Worm (Caenorhabditis elegans) whole organism, L4 larva: ENCODE measurements around the gene madf-9.
A peak's percentile ranks its signal among the peaks of the same experiment; 100 is the strongest.

Source experiments
- Y105C5A.15 ChIP-seq: fragments of 200-800 bp; sonication (Bioruptor generic); IDR thresholded peaks from 2 replicates; pipeline ENCODE4 v1.3.6; 2022; ENCODE audit warnings: missing genetic modification characterization, missing compliant biosample characterization
- Y48G9A.11 ChIP-seq: fragments of 200-800 bp; sonication (Bioruptor generic); IDR thresholded peaks from 2 replicates; pipeline ENCODE4 v1.3.6; 2022; ENCODE audit warnings: missing genetic modification reagents, missing genetic modification characterization, missing compliant biosample characterization
- Y75B8A.6 ChIP-seq: fragments of 200-800 bp; sonication (Bioruptor generic); IDR thresholded peaks from 2 replicates; pipeline ENCODE4 v1.3.6; 2022; ENCODE audit warnings: missing genetic modification reagents, missing genetic modification characterization, missing compliant biosample characterization
- ZK337.2 ChIP-seq: fragments of 200-800 bp; sonication (Bioruptor generic); IDR thresholded peaks from 2 replicates; pipeline ENCODE4 v1.3.6; 2022; ENCODE audit warnings: missing genetic modification reagents, missing genetic modification characterization, missing compliant biosample characterization
- ZK546.5 ChIP-seq, 2 experiments: sonication (generic microtip); optimal IDR thresholded peaks; 2 replicates each; lab custom pipeline; 2017; ENCODE audit warnings: missing biosample characterization in 2 of 2, missing genetic modification characterization in 2 of 2
- aha-1 ChIP-seq: fragments of 150-350 bp; peaks from one replicate; lab custom pipeline; 2014; ENCODE audit warnings: missing biosample characterization, missing genetic modification characterization
- arid-1 ChIP-seq: fragments of 200-800 bp; sonication (Bioruptor generic); conservative IDR thresholded peaks from 2 replicates; pipeline ENCODE4 v1.3.6; 2022; ENCODE audit warnings: missing genetic modification reagents, missing genetic modification characterization, missing compliant biosample characterization
- ceh-20 ChIP-seq: fragments of 200-800 bp; sonication (Bioruptor generic); IDR thresholded peaks from 2 replicates; pipeline ENCODE4 v1.3.6; 2022; ENCODE audit warnings: missing genetic modification reagents, missing genetic modification characterization, missing compliant biosample characterization
- ctbp-1 ChIP-seq: fragments of 200-800 bp; sonication (Bioruptor generic); IDR thresholded peaks from 2 replicates; pipeline ENCODE4 v1.3.6; 2022; ENCODE audit warnings: missing genetic modification reagents, missing genetic modification characterization, missing compliant biosample characterization
- daf-12 ChIP-seq: fragments of 150-350 bp; optimal IDR thresholded peaks from 2 replicates; lab custom pipeline; 2014; ENCODE audit warnings: missing biosample characterization, missing genetic modification reagents, missing genetic modification characterization
- daf-16 ChIP-seq, 3 experiments: sonication (generic microtip); optimal IDR thresholded peaks; 2 replicates each; lab custom pipeline; 2016 to 2017; ENCODE audit warnings: missing genetic modification characterization in 3 of 3, missing genetic modification reagents in 3 of 3, mild to moderate bottlenecking in 2 of 3, missing compliant biosample characterization in 2 of 3, missing biosample characterization in 1 of 3, moderate library complexity in 1 of 3
- dmd-8 ChIP-seq: fragments of 200-800 bp; sonication (Bioruptor generic); IDR thresholded peaks from 2 replicates; pipeline ENCODE4 v1.3.6; 2022; ENCODE audit warnings: missing genetic modification characterization, missing compliant biosample characterization
- dve-1 ChIP-seq: sonication (generic microtip); optimal IDR thresholded peaks from 2 replicates; lab custom pipeline; 2017; ENCODE audit warnings: antibody characterized with exemption, mild to moderate bottlenecking, missing genetic modification characterization, missing compliant biosample characterization; ENCODE audit not compliant: insufficient read depth
- gei-8 ChIP-seq: fragments of 200-800 bp; sonication (Bioruptor generic); optimal IDR thresholded peaks from 2 replicates; lab custom pipeline; 2018; ENCODE audit warnings: mild to moderate bottlenecking, missing genetic modification characterization, missing compliant biosample characterization
- hif-1 ChIP-seq, 2 experiments: sonication (generic microtip); optimal IDR thresholded peaks; 2 replicates each; lab custom pipeline; 2016 to 2017; ENCODE audit warnings: missing compliant biosample characterization in 2 of 2, missing genetic modification characterization in 2 of 2, missing genetic modification reagents in 2 of 2, missing genotype in 2 of 2, mild to moderate bottlenecking in 1 of 2
- hlh-11 ChIP-seq: fragments of 200-800 bp; sonication (Bioruptor generic); optimal IDR thresholded peaks from 2 replicates; lab custom pipeline; 2018; ENCODE audit warnings: mild to moderate bottlenecking, missing genetic modification characterization, missing compliant biosample characterization
- hlh-30 ChIP-seq: sonication (generic microtip); optimal IDR thresholded peaks from 2 replicates; lab custom pipeline; 2017; ENCODE audit warnings: antibody characterized with exemption, mild to moderate bottlenecking, missing genetic modification characterization, missing compliant biosample characterization; ENCODE audit not compliant: insufficient read depth
- hmg-1.1 ChIP-seq: fragments of 200-800 bp; sonication (Bioruptor generic); IDR thresholded peaks from 2 replicates; pipeline ENCODE4 v1.3.6; 2022; ENCODE audit warnings: missing genetic modification reagents, missing genetic modification characterization, missing compliant biosample characterization
- lin-1 ChIP-seq: fragments of 200-800 bp; sonication (Bioruptor generic); IDR thresholded peaks from 2 replicates; pipeline ENCODE4 v1.3.6; 2022; ENCODE audit warnings: missing genetic modification reagents, missing genetic modification characterization, missing compliant biosample characterization
- lin-13 ChIP-seq: fragments of 150-350 bp; optimal IDR thresholded peaks from 2 replicates; lab custom pipeline; 2014; ENCODE audit warnings: missing biosample characterization, missing genetic modification reagents, missing genetic modification characterization
- lin-29 ChIP-seq: fragments of 200-800 bp; sonication (Bioruptor generic); IDR thresholded peaks from 2 replicates; pipeline ENCODE4 v1.3.6; 2022; ENCODE audit warnings: missing genetic modification reagents, missing genetic modification characterization, missing compliant biosample characterization
- lir-3 ChIP-seq: sonication (generic microtip); optimal IDR thresholded peaks from 2 replicates; lab custom pipeline; 2016; ENCODE audit warnings: mild to moderate bottlenecking, missing genetic modification characterization, missing compliant biosample characterization
- lsy-2 ChIP-seq, 2 experiments: fragments of 150-350 bp in 1 of 2; sonication (generic microtip) in 1 of 2; optimal IDR thresholded peaks; 2 replicates each; lab custom pipeline; 2014 to 2017; ENCODE audit warnings: missing biosample characterization in 2 of 2, missing genetic modification characterization in 2 of 2
- mdt-29 ChIP-seq: fragments of 200-800 bp; sonication (Bioruptor generic); IDR thresholded peaks from 2 replicates; pipeline ENCODE4 v1.3.6; 2022; ENCODE audit warnings: missing genetic modification reagents, missing genetic modification characterization, missing compliant biosample characterization
- mxl-2 ChIP-seq: fragments of 200-800 bp; sonication (Bioruptor generic); conservative IDR thresholded peaks from 2 replicates; pipeline ENCODE4 v1.3.6; 2022; ENCODE audit warnings: missing genetic modification reagents, missing genetic modification characterization, missing compliant biosample characterization
- nhr-10 ChIP-seq: fragments of 150-350 bp; optimal IDR thresholded peaks from 2 replicates; lab custom pipeline; 2014; ENCODE audit warnings: missing biosample characterization, missing genetic modification characterization
- nhr-102 ChIP-seq: sonication (generic microtip); optimal IDR thresholded peaks from 2 replicates; lab custom pipeline; 2016; ENCODE audit warnings: mild to moderate bottlenecking, missing genetic modification characterization, moderate library complexity, missing compliant biosample characterization
- nhr-11 ChIP-seq: fragments of 150-350 bp; optimal IDR thresholded peaks from 2 replicates; lab custom pipeline; 2014; ENCODE audit warnings: missing biosample characterization, missing genetic modification characterization
- nhr-41 ChIP-seq: fragments of 200-800 bp; sonication (Bioruptor generic); IDR thresholded peaks from 2 replicates; pipeline ENCODE4 v1.3.6; 2022; ENCODE audit warnings: missing genetic modification reagents, missing genetic modification characterization, missing compliant biosample characterization
- nhr-48 ChIP-seq: sonication (generic microtip); optimal IDR thresholded peaks from 2 replicates; lab custom pipeline; 2016; ENCODE audit warnings: mild to moderate bottlenecking, missing genetic modification characterization, missing compliant biosample characterization
- php-3 ChIP-seq: fragments of 200-800 bp; sonication (Bioruptor generic); IDR thresholded peaks from 2 replicates; pipeline ENCODE4 v1.3.6; 2022; ENCODE audit warnings: missing genetic modification reagents, missing genetic modification characterization, missing compliant biosample characterization
- rbr-2 ChIP-seq: sonication (generic microtip); optimal IDR thresholded peaks from 2 replicates; lab custom pipeline; 2016; ENCODE audit warnings: missing genotype, missing genetic modification characterization, missing compliant biosample characterization
- sdz-12 ChIP-seq: fragments of 200-800 bp; sonication (Bioruptor generic); optimal IDR thresholded peaks from 2 replicates; lab custom pipeline; 2018; ENCODE audit warnings: mild to moderate bottlenecking, missing genetic modification characterization, missing compliant biosample characterization
- set-16 ChIP-seq: fragments of 200-800 bp; sonication (Bioruptor generic); IDR thresholded peaks from 2 replicates; pipeline ENCODE4 v1.3.6; 2022; ENCODE audit warnings: missing genetic modification reagents, missing genetic modification characterization, missing compliant biosample characterization
- spr-1 ChIP-seq: sonication (generic microtip); optimal IDR thresholded peaks from 2 replicates; lab custom pipeline; 2016; ENCODE audit warnings: mild to moderate bottlenecking, missing genetic modification characterization, missing compliant biosample characterization
- spr-3 ChIP-seq: fragments of 200-800 bp; sonication (Bioruptor generic); optimal IDR thresholded peaks from 2 replicates; lab custom pipeline; 2018; ENCODE audit warnings: mild to moderate bottlenecking, missing genetic modification characterization, missing compliant biosample characterization
- tra-1 ChIP-seq: fragments of 200-800 bp; sonication (Bioruptor generic); IDR thresholded peaks from 2 replicates; pipeline ENCODE4 v1.3.6; 2022; ENCODE audit warnings: missing genetic modification reagents, missing genetic modification characterization, missing compliant biosample characterization
- vab-7 ChIP-seq: fragments of 200-800 bp; sonication (Bioruptor generic); IDR thresholded peaks from 2 replicates; pipeline ENCODE4 v1.3.6; 2022; ENCODE audit warnings: missing genetic modification reagents, missing genetic modification characterization, missing compliant biosample characterization
- zip-11 ChIP-seq: fragments of 200-800 bp; sonication (Bioruptor generic); IDR thresholded peaks from 2 replicates; pipeline ENCODE4 v1.3.6; 2022; ENCODE audit warnings: missing genetic modification characterization, missing compliant biosample characterization
- ztf-11 ChIP-seq: fragments of 150-350 bp; optimal IDR thresholded peaks from 2 replicates; lab custom pipeline; 2014; ENCODE audit warnings: missing biosample characterization, missing genetic modification characterization

The madf-9 gene

DNA sequence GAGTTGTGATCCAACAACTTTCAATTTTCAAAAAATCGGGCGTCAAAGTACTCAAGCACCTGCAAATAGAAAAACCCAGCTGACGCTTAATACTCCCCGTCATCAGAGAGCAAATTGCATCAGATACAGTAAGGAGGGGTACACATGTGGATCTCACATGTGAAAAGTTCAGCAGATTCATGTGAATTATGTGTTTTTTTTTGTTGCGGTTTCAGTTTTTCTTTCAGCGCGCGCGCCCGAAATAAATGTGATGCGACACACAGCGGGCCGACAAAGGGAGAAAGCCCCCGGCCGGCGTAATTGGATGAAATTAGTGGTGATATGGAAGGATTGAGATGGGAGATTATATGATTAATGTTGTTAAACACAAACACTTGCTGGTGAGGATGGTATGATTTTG lies 15.3 kb downstream of the madf-9 start (continued):
- TF ChIP-seq hlh-30 (tag; lab: Kevin White, UChicago) (peak; percentile 72), Y105C5A.15 (GFP tag; lab: Robert Waterston, UW) (no peak), aha-1 (tag; lab: Kevin White, UChicago) (no peak), lin-1 (GFP tag; lab: Robert Waterston, UW) (no peak), arid-1 (GFP tag; lab: Robert Waterston, UW) (no peak), spr-1 (peak; percentile 18), tra-1 (GFP tag; lab: Robert Waterston, UW) (no peak), lir-3 (tag; lab: Kevin White, UChicago) (no peak), zip-11 (GFP tag; lab: Robert Waterston, UW) (no peak), Y48G9A.11 (GFP tag; lab: Robert Waterston, UW) (no peak), hif-1 (tag; optimal IDR thresholded peaks at IDR 0.05; lab: Kevin White, UChicago) (peak in 1 of 2 experiments; percentile 39), nhr-41 (GFP tag; lab: Robert Waterston, UW) (no peak), sdz-12 (GFP tag; lab: Kevin White, UChicago) (no peak), ctbp-1 (GFP tag; lab: Robert Waterston, UW) (no peak), hlh-11 (tag; lab: Kevin White, UChicago) (peak; percentile 73), lin-29 (GFP tag; lab: Robert Waterston, UW) (no peak), nhr-11 (tag; lab: Kevin White, UChicago) (no peak), dve-1 (tag; lab: Kevin White, UChicago) (no peak), dmd-8 (GFP tag; lab: Robert Waterston, UW) (no peak), php-3 (no peak), set-16 (no peak), nhr-102 (tag; lab: Kevin White, UChicago) (no peak), lsy-2 (tag; optimal IDR thresholded peaks at IDR 0.05; lab: Kevin White, UChicago) (peak in 1 of 2 experiments; percentile 21), nhr-48 (peak; percentile 90), ZK337.2 (no peak), mxl-2 (GFP tag; lab: Robert Waterston, UW) (peak; percentile 90), ceh-20 (GFP tag; lab: Robert Waterston, UW) (0 out of 2 replicates have a peak, but pooled peaks have one; percentile 38), ZK546.5 (tag; optimal IDR thresholded peaks at IDR 0.05; lab: Kevin White, UChicago) (no peak), hmg-1.1 (GFP tag; lab: Robert Waterston, UW) (no peak), rbr-2 (tag; lab: Kevin White, UChicago) (no peak), daf-16 (GFP tag; optimal IDR thresholded peaks at IDR 0.05; lab: Kevin White, UChicago) (no peak), daf-16 (tag; optimal IDR thresholded peaks at IDR 0.05; lab: Kevin White, UChicago) (peak; percentile 27), mdt-29 (GFP tag; lab: Robert Waterston, UW) (no peak), vab-7 (no peak), gei-8 (GFP tag; lab: Kevin White, UChicago) (no peak), daf-12 (tag; lab: Kevin White, UChicago) (no peak), lin-13 (GFP tag; lab: Kevin White, UChicago) (no peak), Y75B8A.6 (GFP tag; lab: Robert Waterston, UW) (no peak), spr-3 (GFP tag; lab: Kevin White, UChicago) (no peak), ztf-11 (tag; lab: Kevin White, UChicago) (no peak), nhr-10 (tag; lab: Kevin White, UChicago) (no peak)
- TF ChIP-seq, all 104 proteins: peak for 14
